Fruit fly (Drosophila melanogaster) S2 (cell line): Measurements from ENCODE around the gene Elp6.

Source experiments
- CG8478 ChIP-seq: fragments of >200 bp; optimal IDR thresholded peaks from 2 replicates; lab custom pipeline; 2018
- CTCF ChIP-seq, 2 experiments: fragments of >200 bp; optimal IDR thresholded peaks; 2 replicates each; lab custom pipeline; 2018

Elp6 gene

DNA sequence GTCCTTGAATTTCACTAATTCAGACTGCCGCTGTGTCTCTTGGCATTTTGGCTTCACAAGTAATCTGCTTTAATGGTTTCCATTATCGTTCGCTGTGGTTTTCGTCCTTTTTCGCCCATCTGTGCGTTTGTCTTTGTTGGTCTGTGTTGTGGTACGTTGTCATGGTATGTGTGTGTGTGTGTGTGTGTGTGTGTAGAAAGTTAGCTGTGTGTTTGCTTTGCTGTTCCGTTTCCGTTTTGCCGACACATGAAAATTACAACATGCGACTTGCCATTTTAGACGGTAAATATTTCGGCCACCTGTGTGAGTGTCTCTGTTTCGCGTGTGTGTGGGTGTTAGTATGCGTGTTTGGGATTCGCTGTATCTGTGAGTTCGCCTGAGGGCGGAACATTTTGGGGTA, 9.8 kb downstream of the Elp6 start:
- TF ChIP-seq CG8478 (lab: Kevin White, UChicago) = no peak

DNA sequence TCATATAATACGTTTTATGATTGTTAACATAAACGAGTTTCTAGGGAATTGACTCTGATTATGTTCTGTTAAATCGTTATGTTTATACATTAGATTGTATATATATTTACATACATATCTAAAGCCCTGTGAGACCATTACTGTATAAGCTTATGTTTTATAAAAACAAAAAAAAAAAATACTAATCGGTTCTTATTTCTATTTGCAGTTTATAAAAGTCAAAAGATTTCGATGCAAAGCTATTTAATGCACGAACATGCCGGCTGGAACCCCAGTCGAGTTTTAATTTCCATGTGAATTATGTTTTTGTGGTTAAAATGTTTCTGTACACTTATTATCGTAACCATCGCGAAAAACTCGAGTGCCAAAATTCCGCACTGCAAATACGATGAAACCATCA, 13.3 kb downstream of the Elp6 start, which contains the start of gene mthl12:
TSS of gene mthl12 (plus strand) at position 301 of the 400 bp plus-strand sequence.
- TF ChIP-seq CG8478 (lab: Kevin White, UChicago) = no peak

DNA sequence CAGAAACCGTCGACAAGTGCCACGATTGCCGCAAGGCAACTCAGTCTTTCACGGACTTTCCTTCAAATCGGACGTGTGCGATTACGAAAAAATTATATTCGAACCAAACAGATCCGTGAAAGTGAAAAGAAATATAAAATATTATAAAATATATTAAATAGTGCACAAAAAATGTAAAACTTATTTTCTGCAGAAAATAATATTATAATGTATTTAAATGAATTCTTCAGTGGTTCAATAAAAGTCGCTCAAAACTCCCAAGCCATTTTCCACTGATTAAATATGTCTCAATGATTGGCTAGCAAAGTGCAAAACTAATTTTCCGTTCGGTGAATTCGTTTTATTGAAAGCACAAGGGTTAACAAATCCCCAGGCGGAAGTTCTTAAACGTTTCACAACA, 28.7 kb downstream of the Elp6 start, which contains the start of gene PK2-R1:
TSS of gene PK2-R1 (plus strand) at position 301 of the 400 bp plus-strand sequence.
- TF ChIP-seq CG8478 (lab: Kevin White, UChicago) (no peak), CTCF (optimal IDR thresholded peaks at IDR 0.05; lab: Kevin White, UChicago) (no peak)

DNA sequence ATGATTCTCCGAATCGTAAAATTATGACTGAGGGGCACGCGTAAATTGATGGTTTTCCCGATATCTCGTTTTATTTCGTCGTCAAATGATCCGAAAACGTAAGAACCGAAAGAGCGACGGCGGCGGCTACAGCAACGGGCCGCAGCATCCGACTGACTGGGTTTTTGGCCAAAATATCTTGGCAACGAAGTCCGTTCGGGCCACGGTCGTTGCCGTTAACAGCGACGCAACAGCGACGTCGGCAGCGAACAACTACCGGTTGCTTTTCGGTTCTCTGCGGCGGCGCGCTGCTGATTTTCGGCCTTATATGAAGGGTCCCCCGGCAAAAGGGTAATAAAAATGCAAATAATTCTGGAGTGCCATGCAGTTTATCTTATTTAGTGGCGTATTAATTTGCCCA, 32.7 kb downstream of the Elp6 start, which contains the start of gene PK2-R2:
TSS of gene PK2-R2 (minus strand) at position 160 of the 400 bp plus-strand sequence.
- TF ChIP-seq CG8478 (lab: Kevin White, UChicago) = no peak
- no peak for TF ChIP-seq CTCF (optimal IDR thresholded peaks at IDR 0.05; lab: Kevin White, UChicago)

DNA sequence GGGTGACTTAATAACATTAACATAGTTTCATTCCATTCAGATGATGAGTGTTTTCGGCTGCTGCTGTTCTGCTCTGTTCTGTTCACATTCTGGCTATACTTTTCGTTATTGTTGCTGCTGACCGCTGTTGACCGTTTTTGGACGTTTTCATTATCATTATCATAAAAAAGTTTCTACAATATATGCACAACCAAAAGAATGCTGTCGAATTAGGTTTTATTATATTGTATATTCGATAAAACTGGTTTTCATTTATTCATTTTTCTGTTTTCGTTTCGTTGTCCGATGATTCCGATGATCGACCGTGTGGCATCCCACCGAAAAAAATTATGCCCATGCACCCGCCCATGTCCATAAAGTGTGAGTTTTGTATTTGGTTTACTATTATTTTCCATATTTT, 33.7 kb downstream of the Elp6 start:
- TF ChIP-seq CG8478 (lab: Kevin White, UChicago) (no peak), CTCF (optimal IDR thresholded peaks at IDR 0.05; lab: Kevin White, UChicago) (no peak)

DNA sequence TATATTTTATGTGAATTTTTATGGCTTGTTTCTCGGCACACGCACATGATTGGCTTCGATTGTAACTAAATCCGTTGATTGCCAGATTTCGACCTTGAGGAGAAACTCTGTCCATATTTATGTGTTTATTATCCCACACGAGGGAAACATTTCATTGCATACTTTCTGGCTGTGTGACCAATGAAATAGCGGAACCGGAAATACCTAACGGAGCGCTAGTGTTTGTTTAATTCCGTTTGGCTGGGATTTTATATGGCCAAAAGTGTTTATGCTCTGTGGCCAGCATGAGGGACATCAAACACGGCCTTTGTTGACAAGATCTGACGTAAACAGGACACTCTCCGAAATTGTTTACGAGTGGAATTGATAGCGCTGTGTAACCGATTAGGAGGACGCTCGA, 46.8 kb downstream of the Elp6 start:
- TF ChIP-seq CTCF (optimal IDR thresholded peaks at IDR 0.05; lab: Kevin White, UChicago) (no peak), CG8478 (lab: Kevin White, UChicago) (no peak)

DNA sequence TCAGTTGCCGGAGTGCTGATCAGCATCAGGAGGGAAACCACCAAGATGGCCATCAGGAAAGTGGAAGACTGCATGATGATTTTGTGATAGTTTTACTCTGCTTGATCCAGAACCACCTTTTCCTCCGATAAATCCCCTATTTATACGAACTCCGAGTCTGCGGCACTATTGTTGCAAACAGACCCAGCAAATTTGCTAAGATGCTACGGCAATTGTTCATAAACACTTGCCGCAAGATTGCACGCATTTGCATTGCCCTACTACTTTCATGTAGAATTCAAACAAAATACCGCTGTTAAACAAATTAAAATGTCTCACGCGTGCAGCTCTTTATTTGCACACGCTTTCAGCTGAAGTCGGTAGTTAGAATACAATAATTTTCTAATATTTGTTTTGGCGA, 47.5 kb downstream of the Elp6 start, which contains the start of gene CG45080:
TSS of gene CG45080 (minus strand) at position 101 of the 400 bp plus-strand sequence.
- no peak for TF ChIP-seq CTCF (optimal IDR thresholded peaks at IDR 0.05; lab: Kevin White, UChicago)
- TF ChIP-seq CG8478 (lab: Kevin White, UChicago) = no peak

DNA sequence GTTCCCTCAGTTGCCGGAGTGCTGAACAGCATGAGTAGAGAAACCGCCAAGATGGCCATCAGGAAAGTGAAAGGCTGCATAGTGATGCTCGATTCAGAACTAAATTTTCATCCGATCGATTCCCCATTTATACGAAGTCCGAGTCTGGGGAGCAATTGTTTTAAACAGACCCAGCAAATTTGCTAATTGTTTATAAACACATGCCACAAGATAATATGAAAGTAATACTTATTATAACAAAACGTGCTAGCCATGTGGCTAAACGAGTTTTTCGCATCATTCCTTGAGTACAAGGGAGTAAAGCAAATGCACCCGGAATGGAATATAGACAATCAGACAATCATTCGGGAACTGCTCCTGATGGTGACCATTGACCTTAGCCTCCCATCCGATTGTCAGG, 53.6 kb downstream of the Elp6 start, which contains the start of gene CG44142:
TSS of gene CG44142 (minus strand) at position 101 of the 400 bp plus-strand sequence.
- TF ChIP-seq CG8478 (lab: Kevin White, UChicago) (no peak), CTCF (optimal IDR thresholded peaks at IDR 0.05; lab: Kevin White, UChicago) (no peak)
